Worm (Caenorhabditis elegans): ENCODE results near the gene B0272.3.

DNA sequence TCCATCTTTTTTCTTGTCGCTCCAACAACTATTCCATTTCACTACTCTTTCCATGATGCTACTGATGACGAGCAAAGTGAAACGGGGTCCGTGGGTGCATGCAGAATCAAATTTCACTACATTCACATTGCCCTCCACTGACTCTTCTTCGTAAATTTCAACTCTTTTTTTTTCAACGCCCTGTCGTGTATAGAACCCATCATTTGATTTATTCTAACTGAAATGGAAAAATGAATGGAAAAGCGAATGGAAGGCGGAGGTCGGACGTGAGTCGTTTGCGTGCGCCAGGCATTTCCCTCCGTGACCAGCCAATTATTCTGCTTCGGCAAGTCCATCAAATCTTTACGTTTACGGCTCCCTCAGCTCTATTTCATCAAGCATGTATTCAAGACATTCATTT is 12.6 kb downstream of the B0272.3 start:
- TF ChIP-seq pha-4 (tag; optimal IDR thresholded peaks at IDR 0.05) = no peak
- TF ChIP-seq snpc-4 (tag; optimal IDR thresholded peaks at IDR 0.05) = no peak
- TF ChIP-seq elt-1 (tag; optimal IDR thresholded peaks at IDR 0.05; ENCODE audit: borderline replicate concordance, insufficient read depth) = no peak
- TF ChIP-seq ztf-11 (tag; optimal IDR thresholded peaks at IDR 0.05) = no peak
- no peak for TF ChIP-seq sem-2 (GFP tag; optimal IDR thresholded peaks at IDR 0.05)
- no peak for TF ChIP-seq flh-1 (GFP tag; optimal IDR thresholded peaks at IDR 0.05)
- TF ChIP-seq nhr-12 (tag; optimal IDR thresholded peaks at IDR 0.05) = no peak
- no peak for TF ChIP-seq lin-13 (tag; optimal IDR thresholded peaks at IDR 0.05)
- no peak for TF ChIP-seq nhr-2 (tag; optimal IDR thresholded peaks at IDR 0.05)
- no peak for TF ChIP-seq unc-39 (tag; optimal IDR thresholded peaks at IDR 0.05)

Measured in whole organism, mixed stage, embryonic.